Fruit fly (Drosophila melanogaster): Measurements from ENCODE around the gene eIF2A.
A peak's percentile ranks its signal among the peaks of the same experiment; 100 is the strongest.

Gene eIF2A

dm6 chr3L:21839720-21840641 is 15.4 kb downstream of the eIF2A start (continued):
- TF ChIP-seq CG7372 (GFP tag; IDR thresholded peaks at IDR 0.05) (peak; percentile 89), gcm2 (GFP tag; optimal IDR thresholded peaks at IDR 0.05) (peak; percentile 93), Dref (GFP tag; IDR thresholded peaks at IDR 0.05) (peak; percentile 48), fd96Cb (tag; optimal IDR thresholded peaks at IDR 0.05) (peak; percentile 93), Dek (tag; optimal IDR thresholded peaks at IDR 0.05) (peak; percentile 88), nom (GFP tag; optimal IDR thresholded peaks at IDR 0.05) (peak; percentile 89), ash1 (GFP tag; optimal IDR thresholded peaks at IDR 0.05) (peak; percentile 59), CG13894 (tag; optimal IDR thresholded peaks at IDR 0.05) (peak; percentile 75), Lpt (GFP tag; optimal IDR thresholded peaks at IDR 0.05) (no peak), CG34224 (GFP tag; IDR thresholded peaks at IDR 0.05; ENCODE audit: partially characterized antibody) (no peak), CG11695 (GFP tag; IDR thresholded peaks at IDR 0.05) (peak; percentile 97), Dad (GFP tag; optimal IDR thresholded peaks at IDR 0.05) (peak; percentile 90), tgo (GFP tag; IDR thresholded peaks at IDR 0.05) (peak; percentile 93), CG2712 (tag; optimal IDR thresholded peaks at IDR 0.05) (peak; percentile 95), Oli (tag; optimal IDR thresholded peaks at IDR 0.05) (peak; percentile 96), CG9817 (tag; optimal IDR thresholded peaks at IDR 0.05) (peak; percentile 88), CG17568 (GFP tag; optimal IDR thresholded peaks at IDR 0.05) (peak; percentile 87), Hsf (GFP tag; optimal IDR thresholded peaks at IDR 0.05) (peak; percentile 95), Stat92E (GFP tag; optimal IDR thresholded peaks at IDR 0.05) (no peak), chm (GFP tag; IDR thresholded peaks at IDR 0.05) (peak; percentile 88), zen2 (GFP tag; IDR thresholded peaks at IDR 0.05; ENCODE audit: partially characterized antibody) (no peak), kni (GFP tag; optimal IDR thresholded peaks at IDR 0.05) (peak; percentile 15), CG1024 (GFP tag; IDR thresholded peaks at IDR 0.05) (peak; percentile 79), bsh (GFP tag; optimal IDR thresholded peaks at IDR 0.05) (peak; percentile 91 to 94), CG7271 (tag; optimal IDR thresholded peaks at IDR 0.05) (peak; percentile 42), scrt (GFP tag; optimal IDR thresholded peaks at IDR 0.05) (peak; percentile 85), CG4820 (GFP tag; optimal IDR thresholded peaks at IDR 0.05) (peak; percentile 94), Deaf1 (tag; optimal IDR thresholded peaks at IDR 0.05) (peak; percentile 70), CG14441 (GFP tag; IDR thresholded peaks at IDR 0.05) (peak; percentile 93), CoRest (tag; optimal IDR thresholded peaks at IDR 0.05) (peak; percentile 95), CG14710 (tag; optimal IDR thresholded peaks at IDR 0.05) (peak; percentile 87), ara (GFP tag; IDR thresholded peaks at IDR 0.05) (peak; percentile 90), CG18619 (GFP tag; optimal IDR thresholded peaks at IDR 0.05) (peak; percentile 93), NfI (GFP tag; optimal IDR thresholded peaks at IDR 0.05) (peak; percentile 94), H2.0 (GFP tag; IDR thresholded peaks at IDR 0.05) (peak; percentile 83), ERR (GFP tag; optimal IDR thresholded peaks at IDR 0.05) (peak; percentile 68), psq (GFP tag; optimal IDR thresholded peaks at IDR 0.05) (peak; percentile 38), CG13296 (GFP tag; optimal IDR thresholded peaks at IDR 0.05) (peak; percentile 94), sima (GFP tag; optimal IDR thresholded peaks at IDR 0.05) (peak; percentile 80), HmgZ (tag; optimal IDR thresholded peaks at IDR 0.05) (peak; percentile 87), gce (GFP tag; IDR thresholded peaks at IDR 0.05) (peak; percentile 88), rib (GFP tag; IDR thresholded peaks at IDR 0.05) (peak; percentile 65), disco-r (GFP tag; optimal IDR thresholded peaks at IDR 0.05) (peak; percentile 89), CG31441 (GFP tag; IDR thresholded peaks at IDR 0.05) (peak; percentile 98), CG3163 (GFP tag; optimal IDR thresholded peaks at IDR 0.05) (peak; percentile 57), lola (GFP tag; optimal IDR thresholded peaks at IDR 0.05) (peak in 1 of 3 experiments; percentile 87), D19B (GFP tag; optimal IDR thresholded peaks at IDR 0.05) (peak; percentile 86)
